Fruit fly (Drosophila melanogaster) whole organism, prepupa: ENCODE data around the gene DnaJ-H.
A peak's percentile ranks its signal among the peaks of the same experiment; 100 is the strongest.

ENCODE experiments used
- CG10631 ChIP-seq: fragments of 200-800 bp; sonication (Bioruptor generic); optimal IDR thresholded peaks from 2 replicates; lab custom pipeline; 2016; ENCODE audit warnings: missing biosample characterization, missing genetic modification characterization
- CG10669 ChIP-seq: fragments of 200-800 bp; sonication (Bioruptor generic); optimal IDR thresholded peaks from 3 replicates; lab custom pipeline; 2018; ENCODE audit warnings: missing biosample characterization, mild to moderate bottlenecking, missing genetic modification characterization, moderate library complexity
- CG11294 ChIP-seq: fragments of 200-800 bp; sonication (Bioruptor generic); IDR thresholded peaks from 2 replicates; pipeline ENCODE4 v1.3.6; 2022; ENCODE audit warnings: missing biosample characterization, missing genetic modification characterization
- CG11762 ChIP-seq: fragments of 200-800 bp; sonication (Bioruptor generic); optimal IDR thresholded peaks from 3 replicates; lab custom pipeline; 2016; ENCODE audit warnings: missing biosample characterization, missing genetic modification characterization; ENCODE audit not compliant: insufficient read depth
- CG11902 ChIP-seq: fragments of 200-800 bp; sonication (Bioruptor generic); optimal IDR thresholded peaks from 3 replicates; lab custom pipeline; 2016; ENCODE audit warnings: missing biosample characterization, missing genetic modification characterization
- CG15336 ChIP-seq: fragments of 200-800 bp; sonication (Bioruptor generic); IDR thresholded peaks from 2 replicates; pipeline ENCODE4 v1.3.6; 2022; ENCODE audit warnings: missing biosample characterization, missing genetic modification characterization
- CG1621 ChIP-seq: fragments of 200-800 bp; sonication (Bioruptor generic); optimal IDR thresholded peaks from 3 replicates; lab custom pipeline; 2018; ENCODE audit warnings: missing biosample characterization, mild to moderate bottlenecking, missing genetic modification characterization
- CG16779 ChIP-seq: fragments of 200-800 bp; sonication (Bioruptor generic); optimal IDR thresholded peaks from 3 replicates; lab custom pipeline; 2017; ENCODE audit warnings: missing biosample characterization, mild to moderate bottlenecking, missing genetic modification characterization
- CG3032 ChIP-seq: fragments of 200-800 bp; optimal IDR thresholded peaks from 2 replicates; lab custom pipeline; 2019; ENCODE audit warnings: missing biosample characterization, mild to moderate bottlenecking, missing genetic modification characterization, moderate library complexity
- CG31627 ChIP-seq: fragments of 200-800 bp; sonication (Bioruptor generic); optimal IDR thresholded peaks from 3 replicates; lab custom pipeline; 2016; ENCODE audit warnings: missing biosample characterization, missing genetic modification characterization
- CG34406 ChIP-seq: fragments of 200-800 bp; sonication (Bioruptor generic); optimal IDR thresholded peaks from 3 replicates; lab custom pipeline; 2016; ENCODE audit warnings: missing biosample characterization, missing genetic modification characterization
- CG3919 ChIP-seq: fragments of 200-800 bp; sonication (Bioruptor generic); optimal IDR thresholded peaks from 3 replicates; lab custom pipeline; 2016; ENCODE audit warnings: missing biosample characterization, missing genetic modification characterization
- CG4318 ChIP-seq: fragments of 200-800 bp; sonication (Bioruptor generic); optimal IDR thresholded peaks from 3 replicates; lab custom pipeline; 2017; ENCODE audit warnings: missing biosample characterization, mild to moderate bottlenecking, missing genetic modification characterization
- CG6163 ChIP-seq: fragments of 200-800 bp; sonication (Bioruptor generic); IDR thresholded peaks from 3 replicates; pipeline ENCODE4 v1.3.6; 2022; ENCODE audit warnings: missing biosample characterization, missing genetic modification characterization
- CG6276 ChIP-seq: fragments of 200-800 bp; sonication (Bioruptor generic); optimal IDR thresholded peaks from 2 replicates; lab custom pipeline; 2017; ENCODE audit warnings: missing biosample characterization, mild to moderate bottlenecking, missing genetic modification characterization
- CG6792 ChIP-seq: fragments of 200-800 bp; sonication (Bioruptor generic); optimal IDR thresholded peaks from 3 replicates; lab custom pipeline; 2016; ENCODE audit warnings: missing biosample characterization, missing genetic modification characterization
- CG6854 ChIP-seq: fragments of 200-800 bp; sonication (Bioruptor generic); optimal IDR thresholded peaks from 2 replicates; lab custom pipeline; 2017; ENCODE audit warnings: missing biosample characterization, mild to moderate bottlenecking, missing genetic modification characterization
- CG7368 ChIP-seq: fragments of 200-800 bp; sonication (Bioruptor generic); optimal IDR thresholded peaks from 3 replicates; lab custom pipeline; 2016; ENCODE audit warnings: missing biosample characterization, missing genetic modification characterization
- CG8119 ChIP-seq: fragments of 200-800 bp; sonication (Bioruptor generic); IDR thresholded peaks from 3 replicates; pipeline ENCODE4 v1.3.6; 2022; ENCODE audit warnings: missing biosample characterization, missing genetic modification characterization
- CG8319 ChIP-seq: fragments of 200-800 bp; sonication (Bioruptor generic); optimal IDR thresholded peaks from 3 replicates; lab custom pipeline; 2016; ENCODE audit warnings: missing biosample characterization, missing genetic modification characterization
- CG8632 ChIP-seq: fragments of 200-800 bp; sonication (Bioruptor generic); optimal IDR thresholded peaks from 3 replicates; lab custom pipeline; 2016; ENCODE audit warnings: missing biosample characterization, missing genetic modification characterization
- CG9139 ChIP-seq: fragments of 200-800 bp; sonication (Bioruptor generic); optimal IDR thresholded peaks from 3 replicates; lab custom pipeline; 2017; ENCODE audit warnings: missing biosample characterization, mild to moderate bottlenecking, missing genetic modification characterization
- Eip75B ChIP-seq: fragments of 200-800 bp; sonication (Bioruptor generic); optimal IDR thresholded peaks from 3 replicates; lab custom pipeline; 2016; ENCODE audit warnings: missing biosample characterization, missing genetic modification characterization
- Eip78C ChIP-seq: fragments of 200-800 bp; sonication (Bioruptor generic); peaks from one replicate; lab custom pipeline; 2016; ENCODE audit warnings: missing biosample characterization, missing genetic modification characterization
- Eip93F ChIP-seq: fragments of 200-800 bp; sonication (Bioruptor generic); optimal IDR thresholded peaks from 2 replicates; lab custom pipeline; 2016; ENCODE audit warnings: missing biosample characterization, mild to moderate bottlenecking, missing genetic modification characterization
- Ets21C ChIP-seq: fragments of 200-800 bp; sonication (Bioruptor generic); optimal IDR thresholded peaks from 3 replicates; lab custom pipeline; 2016; ENCODE audit warnings: missing biosample characterization, missing genetic modification characterization
- Ets96B ChIP-seq: fragments of 200-800 bp; optimal IDR thresholded peaks from 2 replicates; lab custom pipeline; 2019; ENCODE audit warnings: missing biosample characterization, mild to moderate bottlenecking, missing genetic modification characterization, moderate library complexity
- Gug ChIP-seq: fragments of 200-800 bp; sonication (Bioruptor generic); IDR thresholded peaks from 2 replicates; pipeline ENCODE4 v1.3.6; 2022; ENCODE audit warnings: missing biosample characterization, missing genetic modification characterization
- Hr38 ChIP-seq: sonication (Bioruptor generic); optimal IDR thresholded peaks from 2 replicates; lab custom pipeline; 2016; ENCODE audit warnings: missing biosample characterization, missing genetic modification characterization
- Hr39 ChIP-seq: fragments of 200-800 bp; sonication (Bioruptor generic); optimal IDR thresholded peaks from 2 replicates; lab custom pipeline; 2016; ENCODE audit warnings: missing biosample characterization, missing genetic modification characterization
- Hr4 ChIP-seq: fragments of 200-800 bp; sonication (Bioruptor generic); optimal IDR thresholded peaks from 3 replicates; lab custom pipeline; 2016; ENCODE audit warnings: missing biosample characterization, missing genetic modification characterization
- Met ChIP-seq: fragments of 200-800 bp; sonication (Bioruptor generic); optimal IDR thresholded peaks from 3 replicates; lab custom pipeline; 2016; ENCODE audit warnings: missing biosample characterization, missing genetic modification characterization
- OdsH ChIP-seq: fragments of 200-800 bp; sonication (Bioruptor generic); optimal IDR thresholded peaks from 3 replicates; lab custom pipeline; 2016; ENCODE audit warnings: missing biosample characterization, missing genetic modification characterization
- Smox ChIP-seq: fragments of 200-800 bp; sonication (Bioruptor generic); optimal IDR thresholded peaks from 3 replicates; lab custom pipeline; 2016; ENCODE audit warnings: missing biosample characterization, missing genetic modification characterization
- Sox102F ChIP-seq: fragments of 200-800 bp; sonication (Bioruptor generic); optimal IDR thresholded peaks from 2 replicates; lab custom pipeline; 2016; ENCODE audit warnings: missing biosample characterization, mild to moderate bottlenecking, missing genetic modification characterization
- Sox14 ChIP-seq: fragments of 200-800 bp; sonication (Bioruptor generic); optimal IDR thresholded peaks from 3 replicates; lab custom pipeline; 2016; ENCODE audit warnings: missing biosample characterization, missing genetic modification characterization
- achi ChIP-seq: fragments of 200-800 bp; sonication (Bioruptor generic); optimal IDR thresholded peaks from 3 replicates; lab custom pipeline; 2016; ENCODE audit warnings: missing biosample characterization, missing genetic modification characterization
- dsx ChIP-seq: fragments of 200-800 bp; optimal IDR thresholded peaks from 3 replicates; lab custom pipeline; 2019; ENCODE audit warnings: missing biosample characterization, mild to moderate bottlenecking, missing genetic modification characterization, moderate library complexity; ENCODE audit not compliant: poor library complexity, severe bottlenecking
- eg ChIP-seq: fragments of 200-800 bp; sonication (Bioruptor generic); IDR thresholded peaks from 3 replicates; pipeline ENCODE4 v1.3.6; 2022; ENCODE audit warnings: missing biosample characterization, missing genetic modification characterization
- esn ChIP-seq: fragments of 200-800 bp; sonication (Bioruptor generic); optimal IDR thresholded peaks from 2 replicates; lab custom pipeline; 2016; ENCODE audit warnings: missing biosample characterization, mild to moderate bottlenecking, missing genetic modification characterization, moderate library complexity
- fd59A ChIP-seq: fragments of 200-800 bp; sonication (Bioruptor generic); optimal IDR thresholded peaks from 2 replicates; lab custom pipeline; 2017; ENCODE audit warnings: missing biosample characterization, mild to moderate bottlenecking, missing genetic modification characterization, missing genetic modification reagents
- fd85E ChIP-seq: fragments of 200-800 bp; sonication (Bioruptor generic); optimal IDR thresholded peaks from 3 replicates; lab custom pipeline; 2016; ENCODE audit warnings: missing biosample characterization, missing genetic modification characterization
- fkh ChIP-seq: fragments of 200-800 bp; sonication (Bioruptor generic); optimal IDR thresholded peaks from 3 replicates; lab custom pipeline; 2017; ENCODE audit warnings: missing biosample characterization, mild to moderate bottlenecking, missing genetic modification characterization, moderate library complexity
- lz ChIP-seq: fragments of 200-800 bp; sonication (Bioruptor generic); optimal IDR thresholded peaks from 3 replicates; lab custom pipeline; 2016; ENCODE audit warnings: missing biosample characterization, missing genetic modification characterization
- net ChIP-seq: fragments of 200-800 bp; sonication (Bioruptor generic); optimal IDR thresholded peaks from 3 replicates; lab custom pipeline; 2016; ENCODE audit warnings: missing biosample characterization, missing genetic modification characterization
- salr ChIP-seq, 2 experiments: fragments of 200-800 bp; sonication (Bioruptor generic); optimal IDR thresholded peaks; 3 replicates each; lab custom pipeline; 2016 to 2018; ENCODE audit warnings: missing biosample characterization in 2 of 2, missing genetic modification characterization in 2 of 2, mild to moderate bottlenecking in 1 of 2
- spab ChIP-seq: fragments of 200-800 bp; sonication (Bioruptor generic); optimal IDR thresholded peaks from 2 replicates; lab custom pipeline; 2017; ENCODE audit warnings: missing biosample characterization, mild to moderate bottlenecking, missing genetic modification characterization, missing genetic modification reagents
- ss ChIP-seq, 2 experiments: fragments of 200-800 bp; sonication (Bioruptor generic); optimal IDR thresholded peaks; 2 replicates in 1 of 2; 3 replicates in 1 of 2; lab custom pipeline; 2017 to 2018; ENCODE audit warnings: mild to moderate bottlenecking in 2 of 2, missing biosample characterization in 2 of 2, missing genetic modification characterization in 2 of 2, moderate library complexity in 1 of 2
- svp ChIP-seq: fragments of 200-800 bp; sonication (Bioruptor generic); peaks from one replicate; lab custom pipeline; 2016; ENCODE audit warnings: missing biosample characterization, missing genetic modification characterization
- topi ChIP-seq: fragments of 200-800 bp; sonication (Bioruptor generic); optimal IDR thresholded peaks from 3 replicates; lab custom pipeline; 2016; ENCODE audit warnings: missing biosample characterization, missing genetic modification characterization
- vri ChIP-seq: fragments of 200-800 bp; sonication (Bioruptor generic); optimal IDR thresholded peaks from 3 replicates; lab custom pipeline; 2016; ENCODE audit warnings: missing biosample characterization, mild to moderate bottlenecking, missing genetic modification characterization

DnaJ-H gene

dm6 chr2L:13205256-13205655 is 39.4 kb upstream of the DnaJ-H start:
- TF ChIP-seq Gug (GFP tag; lab: Robert Waterston, UW) (no peak), ss (GFP tag; optimal IDR thresholded peaks at IDR 0.05; lab: Kevin White, UChicago) (peak; percentile 35 to 62), CG34406 (GFP tag; lab: Kevin White, UChicago) (no peak), CG11762 (GFP tag; lab: Kevin White, UChicago) (no peak), CG16779 (tag; lab: Kevin White, UChicago) (peak; percentile 38), eg (GFP tag; lab: Robert Waterston, UW) (peak; percentile 46; the same call in 1 of the 3 replicates), net (GFP tag; lab: Kevin White, UChicago) (no peak), esn (GFP tag; lab: Kevin White, UChicago) (peak; percentile 44), CG11294 (GFP tag; lab: Robert Waterston, UW) (no peak), dsx (GFP tag; lab: Kevin White, UChicago) (no peak), topi (GFP tag; lab: Kevin White, UChicago) (peak; percentile 5), Eip75B (GFP tag; lab: Kevin White, UChicago) (peak; percentile 45), CG8632 (GFP tag; lab: Kevin White, UChicago) (no peak), spab (GFP tag; lab: Kevin White, UChicago) (no peak), CG7368 (GFP tag; lab: Kevin White, UChicago) (no peak), CG8319 (GFP tag; lab: Kevin White, UChicago) (no peak), fkh (peak; percentile 79), salr (GFP tag; optimal IDR thresholded peaks at IDR 0.05; lab: Kevin White, UChicago) (no peak), svp (GFP tag; lab: Kevin White, UChicago) (peak; percentile 74), CG9139 (GFP tag; lab: Kevin White, UChicago) (no peak), fd59A (GFP tag; lab: Kevin White, UChicago) (no peak), Eip93F (GFP tag; lab: Kevin White, UChicago) (no peak), Hr38 (GFP tag; lab: Kevin White, UChicago) (no peak), fd85E (no peak), CG8119 (no peak), Sox14 (peak; percentile 10), CG11902 (GFP tag; lab: Kevin White, UChicago) (no peak), CG4318 (no peak), CG1621 (tag; lab: Kevin White, UChicago) (peak; percentile 8), CG15336 (0 out of 2 replicates have a peak, but pooled peaks have one; percentile 21), Ets21C (GFP tag; lab: Kevin White, UChicago) (no peak), Eip78C (peak; percentile 67), CG6276 (GFP tag; lab: Kevin White, UChicago) (no peak), vri (GFP tag; lab: Kevin White, UChicago) (no peak), lz (GFP tag; lab: Kevin White, UChicago) (no peak), Hr39 (no peak), CG3032 (tag; lab: Kevin White, UChicago) (no peak), CG6854 (GFP tag; lab: Kevin White, UChicago) (peak; percentile 66), achi (GFP tag; lab: Kevin White, UChicago) (no peak), Ets96B (tag; lab: Kevin White, UChicago) (no peak), CG31627 (no peak), CG10669 (no peak), CG3919 (GFP tag; lab: Kevin White, UChicago) (peak; percentile 40), CG10631 (GFP tag; lab: Kevin White, UChicago) (no peak), CG6163 (peak; percentile 53; the same call in 2 of the 3 replicates), Sox102F (GFP tag; lab: Kevin White, UChicago) (no peak), CG6792 (GFP tag; lab: Kevin White, UChicago) (no peak), Smox (no peak), OdsH (no peak), Met (peak; percentile 22), Hr4 (GFP tag; lab: Kevin White, UChicago) (no peak)
- TF ChIP-seq, all 60 proteins: peak for 16
